Worm (Caenorhabditis elegans): Measurements from ENCODE around the gene Y54G2A.41.

DNA sequence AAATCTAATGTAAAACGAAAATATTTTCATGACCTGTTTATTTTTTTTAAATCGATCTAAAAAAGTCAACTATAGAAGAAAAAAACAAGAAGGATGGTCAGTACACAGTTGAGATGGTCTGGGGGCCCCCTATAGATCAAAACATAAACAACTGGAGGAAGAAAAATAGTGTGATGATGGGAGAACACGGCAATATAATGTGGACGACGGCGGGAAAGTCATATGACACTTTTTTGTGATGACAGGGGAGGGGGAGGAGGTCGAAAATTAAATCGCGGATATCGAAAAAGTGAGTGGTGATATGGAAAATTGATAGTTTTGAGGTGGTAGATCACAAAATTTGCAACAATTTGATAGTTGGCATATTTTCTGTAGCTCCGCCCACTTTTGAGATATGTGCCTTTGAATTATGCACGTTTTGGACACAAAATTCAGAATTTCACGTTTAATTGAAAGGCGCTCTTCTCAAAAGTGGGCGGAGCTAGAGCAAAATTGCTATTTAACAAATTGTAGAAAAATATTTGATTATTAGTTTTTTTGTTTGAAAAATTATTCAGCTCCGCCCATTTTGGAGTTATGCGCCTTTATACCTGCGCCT lies 21.8 kb downstream of the Y54G2A.41 start:
- TF ChIP-seq ceh-82 (tag; optimal IDR thresholded peaks at IDR 0.05) = no peak
- no peak for TF ChIP-seq lin-29 (GFP tag; IDR thresholded peaks at IDR 0.05)
- no peak for TF ChIP-seq egl-27 (tag; optimal IDR thresholded peaks at IDR 0.05)
- no peak for TF ChIP-seq zag-1 (tag; optimal IDR thresholded peaks at IDR 0.05)
- no peak for TF ChIP-seq snpc-1.2 (GFP tag; IDR thresholded peaks at IDR 0.05)
- TF ChIP-seq nhr-11 (tag; optimal IDR thresholded peaks at IDR 0.05) = no peak
- TF ChIP-seq lin-15B (tag; optimal IDR thresholded peaks at IDR 0.05) = no peak
- TF ChIP-seq lsy-2 (tag; optimal IDR thresholded peaks at IDR 0.05) = no peak
